Worm (Caenorhabditis elegans): Measurements from ENCODE around the gene fbxa-105.
A peak's percentile ranks its signal among the peaks of the same experiment; 100 is the strongest.

The fbxa-105 gene

ce11 chrV:7415780-7416428 is 24.1 kb upstream of the fbxa-105 start, which contains the start of gene F18E3.13 (continued):
- TF ChIP-seq lin-13 (GFP tag; optimal IDR thresholded peaks at IDR 0.05), result no peak
- TF ChIP-seq lin-15B (tag; optimal IDR thresholded peaks at IDR 0.05), result no peak
- no peak for TF ChIP-seq ets-5 (GFP tag; IDR thresholded peaks at IDR 0.05)
- no peak for TF ChIP-seq lsy-2 (tag; optimal IDR thresholded peaks at IDR 0.05)
- peak; percentile 32 for TF ChIP-seq unc-130 (tag; optimal IDR thresholded peaks at IDR 0.05)
- no peak for TF ChIP-seq hlh-4 (tag; optimal IDR thresholded peaks at IDR 0.05)
- TF ChIP-seq mdl-1 (tag; optimal IDR thresholded peaks at IDR 0.05), result peak in 1 of 2 experiments; percentile 83
- TF ChIP-seq tbx-2 (tag; optimal IDR thresholded peaks at IDR 0.05), result peak; percentile 70
- no peak for TF ChIP-seq tlp-1 (tag; optimal IDR thresholded peaks at IDR 0.05)
- TF ChIP-seq unc-86 (tag; optimal IDR thresholded peaks at IDR 0.05), result no peak
- no peak for TF ChIP-seq efl-3 (GFP tag; optimal IDR thresholded peaks at IDR 0.05)
- no peak for TF ChIP-seq fos-1 (tag; optimal IDR thresholded peaks at IDR 0.05)
- TF ChIP-seq mab-9 (GFP tag; IDR thresholded peaks at IDR 0.05), result no peak
- no peak for TF ChIP-seq egl-27 (tag; optimal IDR thresholded peaks at IDR 0.05)
- no peak for TF ChIP-seq F16B12.6 (tag; optimal IDR thresholded peaks at IDR 0.05)
- TF ChIP-seq lin-14 (GFP tag; optimal IDR thresholded peaks at IDR 0.05), result peak; percentile 71
- no peak for TF ChIP-seq sptf-1 (tag; optimal IDR thresholded peaks at IDR 0.05)
- no peak for TF ChIP-seq ceh-63 (GFP tag; optimal IDR thresholded peaks at IDR 0.05)
- peak; percentile 50 for TF ChIP-seq ztf-4 (tag; optimal IDR thresholded peaks at IDR 0.05)
- no peak for TF ChIP-seq alr-1 (tag; optimal IDR thresholded peaks at IDR 0.05; ENCODE audit: borderline replicate concordance)

- peak in 1 of 2 experiments; percentile 12 for TF ChIP-seq lin-35 (GFP tag; optimal IDR thresholded peaks at IDR 0.05)
- no peak for TF ChIP-seq egl-27 (tag; optimal IDR thresholded peaks at IDR 0.05)
- TF ChIP-seq nhr-28 (tag; optimal IDR thresholded peaks at IDR 0.05), result no peak
These were observed 23.1 kb upstream of the fbxa-105 start, which contains the start of gene F18E3.12 for ce11 chrV:7414909-7415308. TSS of gene F18E3.12 (plus strand) at chrV:7414985.

- peak; percentile 88 for TF ChIP-seq nhr-20 (tag; optimal IDR thresholded peaks at IDR 0.05)
- TF ChIP-seq nhr-85 (tag), result peak; percentile 90
- TF ChIP-seq aha-1 (tag; optimal IDR thresholded peaks at IDR 0.05), result no peak
- TF ChIP-seq grh-1 (GFP tag; IDR thresholded peaks at IDR 0.05), result 0 out of 2 replicates have a peak, but pooled peaks have one; percentile 26
- peak; percentile 86 for TF ChIP-seq nhr-19 (GFP tag; conservative IDR thresholded peaks at IDR 0.05)
- TF ChIP-seq swsn-7 (tag; optimal IDR thresholded peaks at IDR 0.05), result no peak
- TF ChIP-seq skn-1 (tag; optimal IDR thresholded peaks at IDR 0.05), result peak; percentile 87
- TF ChIP-seq fkh-10 (GFP tag; optimal IDR thresholded peaks at IDR 0.05), result no peak
- peak; percentile 67 for TF ChIP-seq blmp-1 (tag; optimal IDR thresholded peaks at IDR 0.05)
- peak; percentile 16 for TF ChIP-seq unc-130 (tag; optimal IDR thresholded peaks at IDR 0.05)
- no peak for TF ChIP-seq unc-98 (GFP tag; IDR thresholded peaks at IDR 0.05)
- no peak for TF ChIP-seq tlp-1 (tag; optimal IDR thresholded peaks at IDR 0.05)
- peak in 3 of 6 experiments; percentile 31 to 88 (median 60) for TF ChIP-seq elt-3 (tag; optimal IDR thresholded peaks at IDR 0.05)
- no peak for TF ChIP-seq efl-1 (optimal IDR thresholded peaks at IDR 0.05)
- TF ChIP-seq efl-1 (GFP tag; optimal IDR thresholded peaks at IDR 0.05 in 1 of 2), result peak in 1 of 2 experiments; percentile 91
- TF ChIP-seq zag-1 (tag; optimal IDR thresholded peaks at IDR 0.05), result no peak
- peak in 1 of 2 experiments; percentile 26 for TF ChIP-seq lin-35 (GFP tag; optimal IDR thresholded peaks at IDR 0.05)
- no peak for TF ChIP-seq dsc-1 (tag; optimal IDR thresholded peaks at IDR 0.05)
- TF ChIP-seq snu-23 (GFP tag; optimal IDR thresholded peaks at IDR 0.05), result peak; percentile 69
- peak; percentile 74 for TF ChIP-seq nhr-71 (tag; optimal IDR thresholded peaks at IDR 0.05)
- peak; percentile 47 for TF ChIP-seq tbx-2 (tag; optimal IDR thresholded peaks at IDR 0.05)
- no peak for TF ChIP-seq elt-2 (tag; optimal IDR thresholded peaks at IDR 0.05)
- TF ChIP-seq ztf-4 (tag; optimal IDR thresholded peaks at IDR 0.05), result no peak
- no peak for TF ChIP-seq dpl-1 (GFP tag; optimal IDR thresholded peaks at IDR 0.05)
- TF ChIP-seq mdl-1 (tag; optimal IDR thresholded peaks at IDR 0.05), result peak in 1 of 2 experiments; percentile 64
These were observed 21.4 kb upstream of the fbxa-105 start, which contains the start of gene F18E3.11 for ce11 chrV:7413107-7413774. TSS of gene F18E3.11 (plus strand) at chrV:7413482.

Data from whole organism, L1 larva.